Fruit fly (Drosophila melanogaster): Measurements from ENCODE around the gene Cph.

Cph gene

DNA sequence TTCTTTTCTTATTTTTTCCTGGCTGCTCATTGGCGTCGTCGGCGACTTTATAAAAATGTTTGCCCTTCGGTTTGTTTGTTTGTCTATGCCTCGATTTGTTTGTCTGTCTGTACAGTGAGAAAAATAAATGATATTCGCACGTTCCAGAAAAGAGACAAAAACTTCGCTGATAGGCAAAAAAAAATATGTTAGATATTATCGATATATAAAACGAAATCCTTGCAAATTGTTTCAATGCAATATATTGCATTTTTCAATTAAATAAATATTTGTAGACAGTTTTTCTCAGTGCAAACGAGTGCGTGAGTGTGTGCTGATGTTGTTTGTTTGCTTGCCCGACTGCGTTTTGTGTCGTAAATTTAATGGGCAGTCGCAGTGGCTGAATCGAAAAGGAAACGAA is 139.5 kb downstream of the Cph start (continued):
- no peak for TF ChIP-seq CG11696 (GFP tag; IDR thresholded peaks at IDR 0.05)
- no peak; the same call in 1 of the 2 replicates for TF ChIP-seq klu (GFP tag; IDR thresholded peaks at IDR 0.05)
- no peak for TF ChIP-seq CG10274 (GFP tag; optimal IDR thresholded peaks at IDR 0.05)
- TF ChIP-seq CG14667 (GFP tag; IDR thresholded peaks at IDR 0.05): no peak
- TF ChIP-seq Hr78 (GFP tag; optimal IDR thresholded peaks at IDR 0.05): no peak
- TF ChIP-seq wdn (GFP tag; IDR thresholded peaks at IDR 0.05): no peak
- TF ChIP-seq NC2β (GFP tag; optimal IDR thresholded peaks at IDR 0.05): peak; percentile 40
- peak; percentile 59 for TF ChIP-seq vvl (GFP tag; IDR thresholded peaks at IDR 0.05)
- TF ChIP-seq vfl (GFP tag; optimal IDR thresholded peaks at IDR 0.05): no peak
- TF ChIP-seq Elba2 (GFP tag; optimal IDR thresholded peaks at IDR 0.05): peak; percentile 55
- peak; percentile 84 for TF ChIP-seq Med (GFP tag)
- no peak for TF ChIP-seq sna (GFP tag; IDR thresholded peaks at IDR 0.05; ENCODE audit: partially characterized antibody)
- no peak for TF ChIP-seq CG34376 (GFP tag; optimal IDR thresholded peaks at IDR 0.05)
- no peak for TF ChIP-seq Ets65A (GFP tag)
- peak; percentile 80 for TF ChIP-seq CG18262 (tag; optimal IDR thresholded peaks at IDR 0.05)
- peak; percentile 66; the same call in 1 of the 3 replicates for TF ChIP-seq CG34422 (GFP tag; IDR thresholded peaks at IDR 0.05)
- no peak for TF ChIP-seq CG11560 (tag; IDR thresholded peaks at IDR 0.05)
- TF ChIP-seq salm (tag; optimal IDR thresholded peaks at IDR 0.05): no peak
- peak; percentile 68 for TF ChIP-seq Hsf (GFP tag; optimal IDR thresholded peaks at IDR 0.05)
- TF ChIP-seq lola (GFP tag; optimal IDR thresholded peaks at IDR 0.05): peak in 1 of 3 experiments; percentile 85
- TF ChIP-seq tin (GFP tag; optimal IDR thresholded peaks at IDR 0.05): peak; percentile 71
- TF ChIP-seq gfzf (GFP tag; optimal IDR thresholded peaks at IDR 0.05): no peak
- TF ChIP-seq CG17612 (GFP tag; IDR thresholded peaks at IDR 0.05): no peak
- peak; percentile 56 for TF ChIP-seq Nf-YB (GFP tag; optimal IDR thresholded peaks at IDR 0.05)
- no peak for TF ChIP-seq Lpt (GFP tag; optimal IDR thresholded peaks at IDR 0.05)
- no peak for TF ChIP-seq pfk (GFP tag; optimal IDR thresholded peaks at IDR 0.05)
- TF ChIP-seq CG6791 (GFP tag; IDR thresholded peaks at IDR 0.05; ENCODE audit: partially characterized antibody): no peak
- no peak for TF ChIP-seq CG11085 (GFP tag; IDR thresholded peaks at IDR 0.05)
- TF ChIP-seq CG14710 (tag; optimal IDR thresholded peaks at IDR 0.05): peak; percentile 85
- no peak for TF ChIP-seq disco-r (GFP tag; optimal IDR thresholded peaks at IDR 0.05)
- peak; percentile 65 for TF ChIP-seq Chrac-16 (GFP tag; optimal IDR thresholded peaks at IDR 0.05)
- peak; percentile 64 for TF ChIP-seq CG1602 (GFP tag; optimal IDR thresholded peaks at IDR 0.05)
- TF ChIP-seq gcm2 (GFP tag; optimal IDR thresholded peaks at IDR 0.05): peak; percentile 12
- TF ChIP-seq hkb (optimal IDR thresholded peaks at IDR 0.05): no peak
- 0 out of 2 replicates have a peak, but pooled peaks have one; percentile 29 for TF ChIP-seq hkb (GFP tag; IDR thresholded peaks at IDR 0.05)
- TF ChIP-seq Doc3 (GFP tag; IDR thresholded peaks at IDR 0.05; ENCODE audit: partially characterized antibody): no peak
- TF ChIP-seq grau (tag; optimal IDR thresholded peaks at IDR 0.05): peak; percentile 60
- TF ChIP-seq CG8765 (GFP tag; IDR thresholded peaks at IDR 0.05): peak; percentile 23; the same call in 1 of the 2 replicates
- TF ChIP-seq CG12155 (GFP tag; optimal IDR thresholded peaks at IDR 0.05): peak; percentile 36
- TF ChIP-seq fd64A (GFP tag; optimal IDR thresholded peaks at IDR 0.05): no peak
- TF ChIP-seq br (optimal IDR thresholded peaks at IDR 0.05): no peak
- no peak for TF ChIP-seq CG14014 (GFP tag; IDR thresholded peaks at IDR 0.05)
- TF ChIP-seq CG30431 (GFP tag; optimal IDR thresholded peaks at IDR 0.05): peak; percentile 53
- TF ChIP-seq chn (GFP tag; optimal IDR thresholded peaks at IDR 0.05): peak; percentile 68
- peak; percentile 5 for TF ChIP-seq Lhr (GFP tag; optimal IDR thresholded peaks at IDR 0.05)
- TF ChIP-seq CG12744 (GFP tag; optimal IDR thresholded peaks at IDR 0.05): peak; percentile 22
- no peak for TF ChIP-seq BEAF-32 (GFP tag; optimal IDR thresholded peaks at IDR 0.05)
- TF ChIP-seq seq (GFP tag; IDR thresholded peaks at IDR 0.05): peak; percentile 16; the same call in 1 of the 2 replicates
- no peak for TF ChIP-seq B-H1 (GFP tag; IDR thresholded peaks at IDR 0.05)
- no peak for TF ChIP-seq CG7987 (GFP tag; optimal IDR thresholded peaks at IDR 0.05)
- no peak for TF ChIP-seq pb (GFP tag; optimal IDR thresholded peaks at IDR 0.05)
- peak; percentile 53; the same call in 1 of the 2 replicates for TF ChIP-seq HLH3B (GFP tag; IDR thresholded peaks at IDR 0.05)
